Fruit fly (Drosophila melanogaster) whole organism, embryonic: Measurements from ENCODE around the gene CG46441.

ENCODE experiments used
- ATbp ChIP-seq: fragments of 200-800 bp; sonication (Bioruptor generic); optimal IDR thresholded peaks from 2 replicates; lab custom pipeline; 2017; ENCODE audit warnings: missing biosample characterization, mild to moderate bottlenecking, missing genetic modification characterization, missing genetic modification reagents
- Antp ChIP-seq: fragments of 200-800 bp; sonication (Bioruptor generic); optimal IDR thresholded peaks from 3 replicates; lab custom pipeline; 2016; ENCODE audit warnings: missing biosample characterization, missing genetic modification characterization
- CG10543 ChIP-seq: fragments of 200-800 bp; sonication (Bioruptor generic); optimal IDR thresholded peaks from 3 replicates; lab custom pipeline; 2017; ENCODE audit warnings: missing biosample characterization, mild to moderate bottlenecking, missing genetic modification characterization, moderate library complexity
- CG13894 ChIP-seq: fragments of 200-800 bp; sonication (Bioruptor generic); optimal IDR thresholded peaks from 3 replicates; lab custom pipeline; 2018; ENCODE audit warnings: missing biosample characterization, mild to moderate bottlenecking, missing genetic modification characterization, moderate library complexity
- CG14710 ChIP-seq: fragments of 200-800 bp; sonication (Bioruptor generic); optimal IDR thresholded peaks from 3 replicates; lab custom pipeline; 2019; ENCODE audit warnings: missing biosample characterization, mild to moderate bottlenecking, missing genetic modification characterization, moderate library complexity
- CG15479 ChIP-seq: fragments of 200-800 bp; sonication (Bioruptor generic); optimal IDR thresholded peaks from 3 replicates; lab custom pipeline; 2019; ENCODE audit warnings: missing biosample characterization, mild to moderate bottlenecking, missing genetic modification characterization, moderate library complexity
- CG1603 ChIP-seq: fragments of 200-800 bp; sonication (Bioruptor generic); optimal IDR thresholded peaks from 2 replicates; lab custom pipeline; 2019; ENCODE audit warnings: missing biosample characterization, mild to moderate bottlenecking, missing genetic modification characterization, moderate library complexity
- CG18619 ChIP-seq: fragments of 200-800 bp; sonication (Bioruptor generic); optimal IDR thresholded peaks from 3 replicates; lab custom pipeline; 2017; ENCODE audit warnings: missing biosample characterization, mild to moderate bottlenecking, missing genetic modification characterization
- CG2120 ChIP-seq: fragments of 200-800 bp; sonication (Bioruptor generic); optimal IDR thresholded peaks from 3 replicates; lab custom pipeline; 2016; ENCODE audit warnings: missing biosample characterization, missing genetic modification characterization
- CG31224 ChIP-seq: fragments of 200-800 bp; sonication (Bioruptor generic); IDR thresholded peaks from 2 replicates; pipeline ENCODE4 v1.3.6; 2022; ENCODE audit warnings: missing biosample characterization, missing genetic modification characterization
- CG31365 ChIP-seq: fragments of 200-800 bp; sonication (Bioruptor generic); optimal IDR thresholded peaks from 2 replicates; lab custom pipeline; 2018; ENCODE audit warnings: missing biosample characterization, mild to moderate bottlenecking, missing genetic modification characterization
- CG3281 ChIP-seq: fragments of 200-800 bp; sonication (Bioruptor generic); optimal IDR thresholded peaks from 3 replicates; lab custom pipeline; 2017; ENCODE audit warnings: missing biosample characterization, mild to moderate bottlenecking, missing genetic modification characterization
- CG3407 ChIP-seq: fragments of 200-800 bp; sonication (Bioruptor generic); optimal IDR thresholded peaks from 2 replicates; lab custom pipeline; 2018; ENCODE audit warnings: missing biosample characterization, mild to moderate bottlenecking, missing genetic modification characterization
- CG34376 ChIP-seq: fragments of 200-800 bp; sonication (Bioruptor generic); optimal IDR thresholded peaks from 2 replicates; lab custom pipeline; 2018; ENCODE audit warnings: missing biosample characterization, mild to moderate bottlenecking, missing genetic modification characterization
- CG3838 ChIP-seq: fragments of 200-800 bp; sonication (Bioruptor generic); optimal IDR thresholded peaks from 3 replicates; lab custom pipeline; 2016; ENCODE audit warnings: missing biosample characterization, missing genetic modification characterization
- CG3847 ChIP-seq: fragments of 200-800 bp; sonication (Bioruptor generic); IDR thresholded peaks from 2 replicates; pipeline ENCODE4 v1.3.6; 2022; ENCODE audit warnings: missing biosample characterization, missing genetic modification characterization
- CG4617 ChIP-seq: fragments of 200-800 bp; sonication (Bioruptor generic); optimal IDR thresholded peaks from 3 replicates; lab custom pipeline; 2016; ENCODE audit warnings: missing biosample characterization, missing genetic modification characterization, borderline replicate concordance
- CG6813 ChIP-seq: fragments of 200-800 bp; sonication (Bioruptor generic); optimal IDR thresholded peaks from 2 replicates; lab custom pipeline; 2017; ENCODE audit warnings: missing biosample characterization, missing genetic modification characterization, mild to moderate bottlenecking, moderate library complexity, missing genetic modification reagents
- CG8290 ChIP-seq, 3 experiments: fragments of 200-800 bp; sonication (Bioruptor generic); optimal IDR thresholded peaks; 2 replicates each; lab custom pipeline; 2016 to 2019; ENCODE audit warnings: missing biosample characterization in 3 of 3, missing genetic modification characterization in 3 of 3, mild to moderate bottlenecking in 2 of 3, moderate library complexity in 1 of 3
- CG9727 ChIP-seq: fragments of 200-800 bp; sonication (Bioruptor generic); optimal IDR thresholded peaks from 3 replicates; lab custom pipeline; 2017; ENCODE audit warnings: missing biosample characterization, mild to moderate bottlenecking, missing genetic modification characterization
- Dref ChIP-seq: fragments of 200-800 bp; sonication (Bioruptor generic); IDR thresholded peaks from 2 replicates; pipeline ENCODE4 v1.3.6; 2022; ENCODE audit warnings: missing biosample characterization, missing genetic modification characterization
- Drgx ChIP-seq: fragments of 200-800 bp; sonication (Bioruptor generic); IDR thresholded peaks from 2 replicates; pipeline ENCODE4 v1.3.6; 2022; ENCODE audit warnings: missing biosample characterization, missing genetic modification characterization
- Lhr ChIP-seq: fragments of 200-800 bp; sonication (Bioruptor generic); optimal IDR thresholded peaks from 3 replicates; lab custom pipeline; 2017; ENCODE audit warnings: mild to moderate bottlenecking, missing biosample characterization, missing genetic modification reagents, missing genetic modification characterization
- Med ChIP-seq: fragments of 200-800 bp; sonication (Bioruptor generic); peaks from one replicate; lab custom pipeline; 2016; ENCODE audit warnings: missing biosample characterization, missing genetic modification characterization, mild to moderate bottlenecking, inconsistent platforms, moderate library complexity
- Pdp1 ChIP-seq, 2 experiments: fragments of 200-800 bp; sonication (Bioruptor generic); optimal IDR thresholded peaks; 3 replicates each; lab custom pipeline; 2016; ENCODE audit warnings: missing biosample characterization in 2 of 2, missing genetic modification characterization in 2 of 2, mild to moderate bottlenecking in 1 of 2, moderate library complexity in 1 of 2
- cg ChIP-seq: fragments of 200-800 bp; sonication (Bioruptor generic); optimal IDR thresholded peaks from 3 replicates; lab custom pipeline; 2019; ENCODE audit warnings: missing biosample characterization, mild to moderate bottlenecking, missing genetic modification characterization, moderate library complexity
- chinmo ChIP-seq: fragments of 200-800 bp; sonication (Bioruptor generic); IDR thresholded peaks from 4 replicates; pipeline ENCODE4 v1.3.6; 2022; ENCODE audit warnings: missing biosample characterization, missing genetic modification characterization; ENCODE audit not compliant: partially characterized antibody
- dan ChIP-seq: fragments of 200-800 bp; sonication (Bioruptor generic); IDR thresholded peaks from 2 replicates; pipeline ENCODE4 v1.3.6; 2022; ENCODE audit warnings: missing biosample characterization, missing genetic modification characterization
- dmrt11E ChIP-seq: fragments of 200-800 bp; sonication (Bioruptor generic); optimal IDR thresholded peaks from 3 replicates; lab custom pipeline; 2018; ENCODE audit warnings: missing biosample characterization, mild to moderate bottlenecking, missing genetic modification characterization, moderate library complexity
- eve ChIP-seq, 2 experiments: fragments of >200 bp; optimal IDR thresholded peaks; 2 replicates each; lab custom pipeline; 2017; ENCODE audit warnings: missing biosample characterization in 2 of 2, missing genetic modification characterization in 2 of 2
- fd102C ChIP-seq: fragments of 200-800 bp; sonication (Bioruptor generic); optimal IDR thresholded peaks from 2 replicates; lab custom pipeline; 2018; ENCODE audit warnings: missing biosample characterization, mild to moderate bottlenecking, missing genetic modification characterization, moderate library complexity
- gem ChIP-seq: fragments of 200-800 bp; sonication (Bioruptor generic); optimal IDR thresholded peaks from 2 replicates; lab custom pipeline; 2019; ENCODE audit warnings: missing biosample characterization, mild to moderate bottlenecking, missing genetic modification characterization, moderate library complexity
- gsb-n ChIP-seq: fragments of 200-800 bp; sonication (Bioruptor generic); optimal IDR thresholded peaks from 3 replicates; lab custom pipeline; 2018; ENCODE audit warnings: missing biosample characterization, mild to moderate bottlenecking, missing genetic modification characterization
- kni ChIP-seq: fragments of 200-800 bp; sonication (Bioruptor generic); optimal IDR thresholded peaks from 3 replicates; lab custom pipeline; 2017; ENCODE audit warnings: mild to moderate bottlenecking, missing biosample characterization, missing genetic modification reagents, missing genetic modification characterization
- mirr ChIP-seq: fragments of 200-800 bp; sonication (Bioruptor generic); optimal IDR thresholded peaks from 3 replicates; lab custom pipeline; 2018; ENCODE audit warnings: missing biosample characterization, mild to moderate bottlenecking, missing genetic modification characterization
- nom ChIP-seq: fragments of 200-800 bp; sonication (Bioruptor generic); optimal IDR thresholded peaks from 2 replicates; lab custom pipeline; 2017; ENCODE audit warnings: missing biosample characterization, missing genetic modification characterization, mild to moderate bottlenecking, moderate library complexity, missing genetic modification reagents
- pzg ChIP-seq: fragments of 200-800 bp; sonication (Bioruptor generic); optimal IDR thresholded peaks from 3 replicates; lab custom pipeline; 2018; ENCODE audit warnings: missing biosample characterization, mild to moderate bottlenecking, missing genetic modification characterization, moderate library complexity
- row ChIP-seq: fragments of 200-800 bp; sonication (Bioruptor generic); IDR thresholded peaks from 3 replicates; pipeline ENCODE4 v1.3.6; 2022; ENCODE audit warnings: missing biosample characterization, missing genetic modification characterization
- sens ChIP-seq: fragments of 200-800 bp; sonication (Bioruptor generic); peaks from one replicate; lab custom pipeline; 2016; ENCODE audit warnings: missing biosample characterization, missing genetic modification characterization
- sr ChIP-seq: fragments of 200-800 bp; sonication (Bioruptor generic); IDR thresholded peaks from 3 replicates; pipeline ENCODE4 v1.3.6; 2022; ENCODE audit warnings: missing biosample characterization, missing genetic modification characterization
- stwl ChIP-seq: fragments of 200-800 bp; sonication (Bioruptor generic); optimal IDR thresholded peaks from 3 replicates; lab custom pipeline; 2018; ENCODE audit warnings: missing biosample characterization, mild to moderate bottlenecking, missing genetic modification characterization, moderate library complexity
- tap ChIP-seq: fragments of 200-800 bp; optimal IDR thresholded peaks from 3 replicates; lab custom pipeline; 2019; ENCODE audit warnings: missing biosample characterization, mild to moderate bottlenecking, missing genetic modification characterization, moderate library complexity
- unpg ChIP-seq: fragments of 200-800 bp; sonication (Bioruptor generic); optimal IDR thresholded peaks from 3 replicates; lab custom pipeline; 2018; ENCODE audit warnings: missing biosample characterization, mild to moderate bottlenecking, missing genetic modification characterization, moderate library complexity
- wek ChIP-seq: fragments of 200-800 bp; sonication (Bioruptor generic); optimal IDR thresholded peaks from 3 replicates; lab custom pipeline; 2018; ENCODE audit warnings: missing biosample characterization, mild to moderate bottlenecking, missing genetic modification characterization, moderate library complexity

Gene CG46441

DNA sequence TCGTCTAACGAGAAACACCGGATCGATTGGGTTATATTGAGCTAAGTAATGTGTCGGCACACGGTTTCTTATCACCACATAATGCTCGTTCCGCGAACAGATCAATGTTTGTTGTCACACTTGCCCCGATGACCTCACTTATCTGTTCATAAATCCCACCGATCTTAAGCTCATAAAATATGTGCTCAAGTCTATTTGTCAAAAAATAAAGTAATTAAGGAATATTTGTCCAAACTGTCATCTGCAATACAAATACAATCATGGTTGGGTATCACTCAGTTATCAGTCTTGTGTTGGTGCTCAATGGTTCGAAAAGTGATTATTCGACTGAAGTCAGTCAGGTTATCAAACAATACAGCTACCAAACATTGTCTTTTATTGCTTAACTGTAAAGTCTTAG is 46.4 kb upstream of the CG46441 start (continued):
- TF ChIP-seq dan (no peak), CG8290 (GFP tag; optimal IDR thresholded peaks at IDR 0.05; lab: Kevin White, UChicago) (no peak), CG8290 (tag; optimal IDR thresholded peaks at IDR 0.05; lab: Kevin White, UChicago) (peak in 1 of 2 experiments; percentile 22), CG1603 (tag; lab: Kevin White, UChicago) (peak; percentile 62), wek (GFP tag; lab: Kevin White, UChicago) (peak; percentile 1), stwl (tag; lab: Kevin White, UChicago) (peak; percentile 19), mirr (peak; percentile 71), CG9727 (GFP tag; lab: Kevin White, UChicago) (peak; percentile 52), gsb-n (tag; lab: Kevin White, UChicago) (peak; percentile 26), Med (GFP tag; lab: Kevin White, UChicago) (peak; percentile 80), CG31365 (tag; lab: Kevin White, UChicago) (no peak), pzg (GFP tag; lab: Kevin White, UChicago) (no peak), CG3847 (GFP tag; lab: Robert Waterston, UW) (no peak), eve (GFP tag; optimal IDR thresholded peaks at IDR 0.05; lab: Kevin White, UChicago) (peak in 1 of 2 experiments; percentile 2), Pdp1 (GFP tag; optimal IDR thresholded peaks at IDR 0.05; lab: Kevin White, UChicago) (peak in 1 of 2 experiments; percentile 41), CG2120 (GFP tag; lab: Kevin White, UChicago) (no peak), CG3838 (GFP tag; lab: Kevin White, UChicago) (no peak), CG6813 (GFP tag; lab: Kevin White, UChicago) (peak; percentile 38), CG4617 (GFP tag; lab: Kevin White, UChicago) (no peak), CG14710 (tag; lab: Kevin White, UChicago) (peak; percentile 0), sens (GFP tag; lab: Kevin White, UChicago) (peak; percentile 88), unpg (no peak), dmrt11E (tag; lab: Kevin White, UChicago) (peak; percentile 75), Lhr (GFP tag; lab: Kevin White, UChicago) (peak; percentile 16), fd102C (GFP tag; lab: Kevin White, UChicago) (peak; percentile 33), kni (GFP tag; lab: Kevin White, UChicago) (peak; percentile 27), CG13894 (tag; lab: Kevin White, UChicago) (no peak)
- TF ChIP-seq, all 482 proteins: peak for 40

DNA sequence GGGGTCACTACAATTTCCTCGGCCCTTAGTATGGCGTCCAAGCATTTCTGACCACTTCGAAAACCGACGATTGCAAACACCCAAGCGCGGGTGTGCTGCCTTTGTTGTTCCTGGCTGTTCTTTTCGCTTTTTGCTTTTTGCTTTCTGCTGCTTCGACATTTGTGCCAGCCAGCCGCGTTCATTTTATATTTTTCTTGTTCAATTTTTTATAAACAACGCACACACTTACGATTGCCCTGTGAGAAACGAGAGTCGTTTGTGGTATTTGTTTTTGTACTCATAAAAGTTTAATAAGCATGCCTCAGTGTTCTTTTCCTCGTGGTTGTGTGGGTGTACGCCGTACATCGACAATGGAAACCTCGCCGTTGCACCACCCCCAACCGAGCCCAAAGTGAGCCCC is 45.9 kb upstream of the CG46441 start:
- TF ChIP-seq Drgx (GFP tag; lab: Robert Waterston, UW) = peak; percentile 49
- TF ChIP-seq kni (GFP tag; lab: Kevin White, UChicago) = no peak
- TF ChIP-seq nom (GFP tag; lab: Kevin White, UChicago) = peak; percentile 13
- TF ChIP-seq Dref = no peak
- TF ChIP-seq CG3407 = no peak
- peak; percentile 40 for TF ChIP-seq cg (GFP tag; lab: Kevin White, UChicago)

DNA sequence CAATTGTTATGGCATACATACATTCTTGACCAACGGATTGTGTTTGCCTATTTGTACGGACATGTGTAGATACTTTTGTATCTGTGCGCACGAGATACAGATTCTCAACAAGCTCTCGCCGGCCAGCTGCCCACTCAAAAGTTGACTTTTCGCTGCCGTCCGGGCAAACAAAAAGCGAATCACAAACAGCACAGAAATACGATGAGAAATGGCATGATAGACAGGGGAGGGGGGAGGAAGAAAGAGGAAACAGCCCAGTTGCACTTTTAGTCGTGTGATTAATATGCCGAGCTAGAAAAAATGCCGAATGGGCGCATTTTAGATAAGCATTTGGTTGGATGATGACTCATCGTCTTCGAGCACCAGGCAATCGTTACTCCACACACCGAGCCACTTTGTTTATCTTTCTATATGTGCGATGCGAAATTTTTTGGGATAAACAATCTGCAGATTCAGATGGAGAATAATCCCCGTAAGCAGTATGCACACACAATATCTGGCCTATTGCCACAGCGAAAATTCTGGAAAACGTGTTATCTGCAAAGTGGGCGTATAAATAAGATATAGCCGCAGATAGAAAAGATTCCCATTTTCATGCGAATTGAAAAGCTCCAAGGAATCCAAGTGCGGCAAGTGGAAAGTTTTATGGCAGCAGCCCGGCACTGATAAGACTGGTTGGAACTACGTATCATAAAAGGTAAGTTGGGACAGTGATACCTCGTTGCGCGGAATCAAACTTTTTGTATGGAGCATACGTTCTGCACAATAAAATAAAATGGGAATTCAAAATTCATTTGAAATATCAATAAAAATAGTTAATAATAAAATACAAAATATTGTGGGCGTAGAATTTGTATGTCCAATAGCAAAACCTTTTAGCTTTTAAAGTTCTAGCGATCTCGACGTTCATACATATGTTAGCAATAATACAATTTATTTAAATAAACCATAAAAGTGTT is 45.1 kb upstream of the CG46441 start:
- TF ChIP-seq sens (GFP tag; lab: Kevin White, UChicago) = peak; percentile 44
- TF ChIP-seq tap (tag; lab: Kevin White, UChicago) = no peak
- TF ChIP-seq Antp (GFP tag; lab: Kevin White, UChicago) = no peak
- peak; percentile 78; the same call in 2 of the 3 replicates for TF ChIP-seq sr (GFP tag; lab: Robert Waterston, UW)
- TF ChIP-seq CG34376 = no peak
- peak; percentile 18 for TF ChIP-seq CG2120 (GFP tag; lab: Kevin White, UChicago)
- 0 out of 4 replicates have a peak, but pooled peaks have one; percentile 74 for TF ChIP-seq chinmo (GFP tag; lab: Robert Waterston, UW)
- TF ChIP-seq CG31224 (GFP tag; lab: Robert Waterston, UW) = no peak
- peak; percentile 36 for TF ChIP-seq gem (tag; lab: Kevin White, UChicago)
- peak; percentile 30 for TF ChIP-seq CG18619 (GFP tag; lab: Kevin White, UChicago)
- TF ChIP-seq ATbp (GFP tag; lab: Kevin White, UChicago) = peak; percentile 4
- peak; percentile 15 for TF ChIP-seq CG3281 (GFP tag; lab: Kevin White, UChicago)
- TF ChIP-seq CG15479 (GFP tag; lab: Kevin White, UChicago) = peak; percentile 76
- peak in 1 of 2 experiments; percentile 27 for TF ChIP-seq eve (GFP tag; optimal IDR thresholded peaks at IDR 0.05; lab: Kevin White, UChicago)
- TF ChIP-seq row (GFP tag; lab: Robert Waterston, UW) = peak; percentile 32; the same call in 1 of the 3 replicates
- peak; percentile 28 for TF ChIP-seq CG10543 (GFP tag; lab: Kevin White, UChicago)
